Fruit fly (Drosophila melanogaster) whole organism, prepupa: Measurements from ENCODE around the gene HUWE1.

Experiments used
- Blimp-1 ChIP-seq: fragments of 200-800 bp; sonication (Bioruptor generic); optimal IDR thresholded peaks from 3 replicates; lab custom pipeline; 2017; ENCODE audit warnings: missing biosample characterization, missing genetic modification characterization, mild to moderate bottlenecking, moderate library complexity, missing genetic modification reagents
- CG11294 ChIP-seq: fragments of 200-800 bp; sonication (Bioruptor generic); IDR thresholded peaks from 2 replicates; pipeline ENCODE4 v1.3.6; 2022; ENCODE audit warnings: missing biosample characterization, missing genetic modification characterization
- CG11762 ChIP-seq: fragments of 200-800 bp; sonication (Bioruptor generic); optimal IDR thresholded peaks from 3 replicates; lab custom pipeline; 2016; ENCODE audit warnings: missing biosample characterization, missing genetic modification characterization; ENCODE audit not compliant: insufficient read depth
- CG11902 ChIP-seq: fragments of 200-800 bp; sonication (Bioruptor generic); optimal IDR thresholded peaks from 3 replicates; lab custom pipeline; 2016; ENCODE audit warnings: missing biosample characterization, missing genetic modification characterization
- CG15336 ChIP-seq: fragments of 200-800 bp; sonication (Bioruptor generic); IDR thresholded peaks from 2 replicates; pipeline ENCODE4 v1.3.6; 2022; ENCODE audit warnings: missing biosample characterization, missing genetic modification characterization
- CG1621 ChIP-seq: fragments of 200-800 bp; sonication (Bioruptor generic); optimal IDR thresholded peaks from 3 replicates; lab custom pipeline; 2018; ENCODE audit warnings: missing biosample characterization, mild to moderate bottlenecking, missing genetic modification characterization
- CG16779 ChIP-seq: fragments of 200-800 bp; sonication (Bioruptor generic); optimal IDR thresholded peaks from 3 replicates; lab custom pipeline; 2017; ENCODE audit warnings: missing biosample characterization, mild to moderate bottlenecking, missing genetic modification characterization
- CG3032 ChIP-seq: fragments of 200-800 bp; optimal IDR thresholded peaks from 2 replicates; lab custom pipeline; 2019; ENCODE audit warnings: missing biosample characterization, mild to moderate bottlenecking, missing genetic modification characterization, moderate library complexity
- CG32006 ChIP-seq: fragments of 200-800 bp; sonication (Bioruptor generic); optimal IDR thresholded peaks from 3 replicates; lab custom pipeline; 2017; ENCODE audit warnings: missing biosample characterization, mild to moderate bottlenecking, missing genetic modification characterization
- CG34406 ChIP-seq: fragments of 200-800 bp; sonication (Bioruptor generic); optimal IDR thresholded peaks from 3 replicates; lab custom pipeline; 2016; ENCODE audit warnings: missing biosample characterization, missing genetic modification characterization
- CG3919 ChIP-seq: fragments of 200-800 bp; sonication (Bioruptor generic); optimal IDR thresholded peaks from 3 replicates; lab custom pipeline; 2016; ENCODE audit warnings: missing biosample characterization, missing genetic modification characterization
- CG4318 ChIP-seq: fragments of 200-800 bp; sonication (Bioruptor generic); optimal IDR thresholded peaks from 3 replicates; lab custom pipeline; 2017; ENCODE audit warnings: missing biosample characterization, mild to moderate bottlenecking, missing genetic modification characterization
- CG6163 ChIP-seq: fragments of 200-800 bp; sonication (Bioruptor generic); IDR thresholded peaks from 3 replicates; pipeline ENCODE4 v1.3.6; 2022; ENCODE audit warnings: missing biosample characterization, missing genetic modification characterization
- CG6276 ChIP-seq: fragments of 200-800 bp; sonication (Bioruptor generic); optimal IDR thresholded peaks from 2 replicates; lab custom pipeline; 2017; ENCODE audit warnings: missing biosample characterization, mild to moderate bottlenecking, missing genetic modification characterization
- CG6792 ChIP-seq: fragments of 200-800 bp; sonication (Bioruptor generic); optimal IDR thresholded peaks from 3 replicates; lab custom pipeline; 2016; ENCODE audit warnings: missing biosample characterization, missing genetic modification characterization
- CG6808 ChIP-seq: fragments of 200-800 bp; sonication (Bioruptor generic); optimal IDR thresholded peaks from 3 replicates; lab custom pipeline; 2017; ENCODE audit warnings: missing biosample characterization, missing genetic modification characterization, mild to moderate bottlenecking, moderate library complexity, missing genetic modification reagents
- CG6854 ChIP-seq: fragments of 200-800 bp; sonication (Bioruptor generic); optimal IDR thresholded peaks from 2 replicates; lab custom pipeline; 2017; ENCODE audit warnings: missing biosample characterization, mild to moderate bottlenecking, missing genetic modification characterization
- CG8119 ChIP-seq: fragments of 200-800 bp; sonication (Bioruptor generic); IDR thresholded peaks from 3 replicates; pipeline ENCODE4 v1.3.6; 2022; ENCODE audit warnings: missing biosample characterization, missing genetic modification characterization
- CG8632 ChIP-seq: fragments of 200-800 bp; sonication (Bioruptor generic); optimal IDR thresholded peaks from 3 replicates; lab custom pipeline; 2016; ENCODE audit warnings: missing biosample characterization, missing genetic modification characterization
- CG9139 ChIP-seq: fragments of 200-800 bp; sonication (Bioruptor generic); optimal IDR thresholded peaks from 3 replicates; lab custom pipeline; 2017; ENCODE audit warnings: missing biosample characterization, mild to moderate bottlenecking, missing genetic modification characterization
- Eip75B ChIP-seq: fragments of 200-800 bp; sonication (Bioruptor generic); optimal IDR thresholded peaks from 3 replicates; lab custom pipeline; 2016; ENCODE audit warnings: missing biosample characterization, missing genetic modification characterization
- Eip93F ChIP-seq: fragments of 200-800 bp; sonication (Bioruptor generic); optimal IDR thresholded peaks from 2 replicates; lab custom pipeline; 2016; ENCODE audit warnings: missing biosample characterization, mild to moderate bottlenecking, missing genetic modification characterization
- Ets96B ChIP-seq: fragments of 200-800 bp; optimal IDR thresholded peaks from 2 replicates; lab custom pipeline; 2019; ENCODE audit warnings: missing biosample characterization, mild to moderate bottlenecking, missing genetic modification characterization, moderate library complexity
- Gug ChIP-seq: fragments of 200-800 bp; sonication (Bioruptor generic); IDR thresholded peaks from 2 replicates; pipeline ENCODE4 v1.3.6; 2022; ENCODE audit warnings: missing biosample characterization, missing genetic modification characterization
- Hr38 ChIP-seq: sonication (Bioruptor generic); optimal IDR thresholded peaks from 2 replicates; lab custom pipeline; 2016; ENCODE audit warnings: missing biosample characterization, missing genetic modification characterization
- Hr39 ChIP-seq: fragments of 200-800 bp; sonication (Bioruptor generic); optimal IDR thresholded peaks from 2 replicates; lab custom pipeline; 2016; ENCODE audit warnings: missing biosample characterization, missing genetic modification characterization
- Hr4 ChIP-seq: fragments of 200-800 bp; sonication (Bioruptor generic); optimal IDR thresholded peaks from 3 replicates; lab custom pipeline; 2016; ENCODE audit warnings: missing biosample characterization, missing genetic modification characterization
- Met ChIP-seq: fragments of 200-800 bp; sonication (Bioruptor generic); optimal IDR thresholded peaks from 3 replicates; lab custom pipeline; 2016; ENCODE audit warnings: missing biosample characterization, missing genetic modification characterization
- OdsH ChIP-seq: fragments of 200-800 bp; sonication (Bioruptor generic); optimal IDR thresholded peaks from 3 replicates; lab custom pipeline; 2016; ENCODE audit warnings: missing biosample characterization, missing genetic modification characterization
- Smox ChIP-seq: fragments of 200-800 bp; sonication (Bioruptor generic); optimal IDR thresholded peaks from 3 replicates; lab custom pipeline; 2016; ENCODE audit warnings: missing biosample characterization, missing genetic modification characterization
- Sox102F ChIP-seq: fragments of 200-800 bp; sonication (Bioruptor generic); optimal IDR thresholded peaks from 2 replicates; lab custom pipeline; 2016; ENCODE audit warnings: missing biosample characterization, mild to moderate bottlenecking, missing genetic modification characterization
- Sox14 ChIP-seq: fragments of 200-800 bp; sonication (Bioruptor generic); optimal IDR thresholded peaks from 3 replicates; lab custom pipeline; 2016; ENCODE audit warnings: missing biosample characterization, missing genetic modification characterization
- Sox15 ChIP-seq: fragments of 200-800 bp; sonication (Bioruptor generic); optimal IDR thresholded peaks from 3 replicates; lab custom pipeline; 2016; ENCODE audit warnings: missing biosample characterization, missing genetic modification characterization
- acj6 ChIP-seq: fragments of 200-800 bp; sonication (Bioruptor generic); optimal IDR thresholded peaks from 3 replicates; lab custom pipeline; 2016; ENCODE audit warnings: missing biosample characterization, missing genetic modification characterization
- dsx ChIP-seq: fragments of 200-800 bp; optimal IDR thresholded peaks from 3 replicates; lab custom pipeline; 2019; ENCODE audit warnings: missing biosample characterization, mild to moderate bottlenecking, missing genetic modification characterization, moderate library complexity; ENCODE audit not compliant: poor library complexity, severe bottlenecking
- eg ChIP-seq: fragments of 200-800 bp; sonication (Bioruptor generic); IDR thresholded peaks from 3 replicates; pipeline ENCODE4 v1.3.6; 2022; ENCODE audit warnings: missing biosample characterization, missing genetic modification characterization
- esn ChIP-seq: fragments of 200-800 bp; sonication (Bioruptor generic); optimal IDR thresholded peaks from 2 replicates; lab custom pipeline; 2016; ENCODE audit warnings: missing biosample characterization, mild to moderate bottlenecking, missing genetic modification characterization, moderate library complexity
- fd59A ChIP-seq: fragments of 200-800 bp; sonication (Bioruptor generic); optimal IDR thresholded peaks from 2 replicates; lab custom pipeline; 2017; ENCODE audit warnings: missing biosample characterization, mild to moderate bottlenecking, missing genetic modification characterization, missing genetic modification reagents
- fd85E ChIP-seq: fragments of 200-800 bp; sonication (Bioruptor generic); optimal IDR thresholded peaks from 3 replicates; lab custom pipeline; 2016; ENCODE audit warnings: missing biosample characterization, missing genetic modification characterization
- fkh ChIP-seq: fragments of 200-800 bp; sonication (Bioruptor generic); optimal IDR thresholded peaks from 3 replicates; lab custom pipeline; 2017; ENCODE audit warnings: missing biosample characterization, mild to moderate bottlenecking, missing genetic modification characterization, moderate library complexity
- lz ChIP-seq: fragments of 200-800 bp; sonication (Bioruptor generic); optimal IDR thresholded peaks from 3 replicates; lab custom pipeline; 2016; ENCODE audit warnings: missing biosample characterization, missing genetic modification characterization
- net ChIP-seq: fragments of 200-800 bp; sonication (Bioruptor generic); optimal IDR thresholded peaks from 3 replicates; lab custom pipeline; 2016; ENCODE audit warnings: missing biosample characterization, missing genetic modification characterization
- pdm3 ChIP-seq: fragments of 200-800 bp; sonication (Bioruptor generic); optimal IDR thresholded peaks from 3 replicates; lab custom pipeline; 2016; ENCODE audit warnings: missing biosample characterization, missing genetic modification characterization
- ss ChIP-seq, 2 experiments: fragments of 200-800 bp; sonication (Bioruptor generic); optimal IDR thresholded peaks; 2 replicates in 1 of 2; 3 replicates in 1 of 2; lab custom pipeline; 2017 to 2018; ENCODE audit warnings: mild to moderate bottlenecking in 2 of 2, missing biosample characterization in 2 of 2, missing genetic modification characterization in 2 of 2, moderate library complexity in 1 of 2
- svp ChIP-seq: fragments of 200-800 bp; sonication (Bioruptor generic); peaks from one replicate; lab custom pipeline; 2016; ENCODE audit warnings: missing biosample characterization, missing genetic modification characterization
- vri ChIP-seq: fragments of 200-800 bp; sonication (Bioruptor generic); optimal IDR thresholded peaks from 3 replicates; lab custom pipeline; 2016; ENCODE audit warnings: missing biosample characterization, mild to moderate bottlenecking, missing genetic modification characterization

Gene HUWE1

DNA sequence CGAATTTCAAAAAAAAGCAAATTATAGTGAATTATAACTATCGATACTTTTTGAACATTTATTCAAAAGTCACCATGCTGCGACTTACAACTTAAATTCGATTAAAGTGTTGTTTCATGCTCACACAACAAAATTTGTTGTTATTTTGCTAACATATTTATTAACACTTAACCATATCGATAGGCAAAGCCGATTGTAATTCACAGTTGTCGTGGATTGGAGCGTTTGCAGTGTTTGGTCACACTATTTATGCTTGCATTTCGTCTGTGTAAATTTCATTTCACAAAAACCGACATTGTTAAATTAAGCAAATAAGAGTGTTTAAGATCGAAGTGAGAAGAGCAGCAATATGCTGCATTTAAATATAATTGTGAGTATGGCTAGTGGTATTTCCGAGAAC lies at the start of gene HUWE1:
HUWE1 (plus strand) TSS at position 220 of the 400 bp plus-strand sequence.
- peak; percentile 10 for TF ChIP-seq esn (GFP tag; lab: Kevin White, UChicago)
- TF ChIP-seq fd59A (GFP tag; lab: Kevin White, UChicago) = no peak
- no peak for TF ChIP-seq fkh (GFP tag; lab: Kevin White, UChicago)
- no peak for TF ChIP-seq fd85E (GFP tag; lab: Kevin White, UChicago)
- no peak for TF ChIP-seq CG8632 (GFP tag; lab: Kevin White, UChicago)
- no peak for TF ChIP-seq CG1621
- TF ChIP-seq CG15336 = 0 out of 2 replicates have a peak, but pooled peaks have one; percentile 14
- peak; percentile 25 for TF ChIP-seq dsx (GFP tag; lab: Kevin White, UChicago)
- TF ChIP-seq Hr38 (GFP tag; lab: Kevin White, UChicago) = no peak
- TF ChIP-seq CG16779 (tag; lab: Kevin White, UChicago) = no peak
- TF ChIP-seq Sox102F (GFP tag; lab: Kevin White, UChicago) = no peak
- TF ChIP-seq CG6854 (GFP tag; lab: Kevin White, UChicago) = peak; percentile 47
- no peak for TF ChIP-seq vri (GFP tag; lab: Kevin White, UChicago)
- TF ChIP-seq CG4318 = no peak
- TF ChIP-seq Sox14 (GFP tag; lab: Kevin White, UChicago) = peak; percentile 17
- TF ChIP-seq svp (GFP tag; lab: Kevin White, UChicago) = no peak
- TF ChIP-seq Eip75B (GFP tag; lab: Kevin White, UChicago) = no peak

DNA sequence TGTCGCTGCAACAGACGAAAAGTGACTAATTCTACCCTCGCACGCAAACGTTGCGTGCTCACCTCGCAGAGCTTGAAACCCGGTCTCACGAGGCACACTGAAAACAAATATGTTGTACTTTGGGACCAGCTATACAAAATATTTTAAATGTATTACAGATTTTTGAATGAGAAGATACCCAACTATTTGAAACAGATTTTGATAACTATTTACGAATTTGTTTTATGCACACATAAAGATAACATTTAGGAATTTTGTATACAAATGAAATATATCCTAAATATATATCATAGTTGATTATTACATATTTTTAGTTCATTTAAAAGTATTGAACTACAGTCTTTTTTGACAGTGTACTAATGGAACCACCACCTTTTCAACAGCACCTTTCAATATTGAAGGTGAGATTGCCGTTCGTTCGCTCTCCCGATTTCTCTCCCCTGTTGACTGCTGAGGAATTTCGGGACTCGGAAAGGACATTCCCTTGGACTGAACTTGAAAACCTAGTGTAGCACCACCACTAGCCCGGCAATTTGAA lies 41.3 kb upstream of the HUWE1 start, which contains the start of gene CG15646:
CG15646 (minus strand) TSS at position 4 of the 538 bp plus-strand sequence.
- TF ChIP-seq CG3032 (tag; lab: Kevin White, UChicago) (peak; percentile 83), acj6 (peak; percentile 71), Blimp-1 (GFP tag; lab: Kevin White, UChicago) (peak; percentile 55), eg (GFP tag; lab: Robert Waterston, UW) (peak; percentile 51; the same call in 1 of the 3 replicates), lz (GFP tag; lab: Kevin White, UChicago) (peak; percentile 64), fkh (GFP tag; lab: Kevin White, UChicago) (no peak), CG6854 (GFP tag; lab: Kevin White, UChicago) (peak; percentile 59), Eip93F (GFP tag; lab: Kevin White, UChicago) (no peak), OdsH (GFP tag; lab: Kevin White, UChicago) (peak; percentile 78), CG6792 (GFP tag; lab: Kevin White, UChicago) (peak; percentile 76), vri (GFP tag; lab: Kevin White, UChicago) (peak; percentile 32), CG8632 (GFP tag; lab: Kevin White, UChicago) (peak; percentile 75), fd59A (GFP tag; lab: Kevin White, UChicago) (peak; percentile 60), CG15336 (peak; percentile 70), CG6808 (GFP tag; lab: Kevin White, UChicago) (peak; percentile 80), ss (GFP tag; optimal IDR thresholded peaks at IDR 0.05; lab: Kevin White, UChicago) (peak; percentile 82 to 88), CG4318 (peak; percentile 44), CG8119 (GFP tag; lab: Robert Waterston, UW) (peak; percentile 73), CG3919 (GFP tag; lab: Kevin White, UChicago) (peak; percentile 80), CG6163 (GFP tag; lab: Robert Waterston, UW) (peak; percentile 65; the same call in 2 of the 3 replicates), CG11294 (no peak), CG11762 (GFP tag; lab: Kevin White, UChicago) (peak; percentile 60), CG32006 (GFP tag; lab: Kevin White, UChicago) (peak; percentile 70), Smox (GFP tag; lab: Kevin White, UChicago) (peak; percentile 72), Sox15 (GFP tag; lab: Kevin White, UChicago) (peak; percentile 56), CG16779 (tag; lab: Kevin White, UChicago) (peak; percentile 56), CG34406 (GFP tag; lab: Kevin White, UChicago) (peak; percentile 81), Ets96B (tag; lab: Kevin White, UChicago) (peak; percentile 78), CG6276 (GFP tag; lab: Kevin White, UChicago) (peak; percentile 39), Hr39 (GFP tag; lab: Kevin White, UChicago) (peak; percentile 43), net (GFP tag; lab: Kevin White, UChicago) (peak; percentile 68), CG1621 (peak; percentile 50), pdm3 (peak; percentile 57), CG11902 (GFP tag; lab: Kevin White, UChicago) (peak; percentile 53), CG9139 (peak; percentile 66), Met (peak; percentile 76), svp (GFP tag; lab: Kevin White, UChicago) (peak; percentile 89), Sox14 (GFP tag; lab: Kevin White, UChicago) (peak; percentile 43), Eip75B (GFP tag; lab: Kevin White, UChicago) (peak; percentile 64), Gug (0 out of 2 replicates have a peak, but pooled peaks have one; percentile 23), Hr4 (GFP tag; lab: Kevin White, UChicago) (peak; percentile 48), dsx (GFP tag; lab: Kevin White, UChicago) (peak; percentile 86)
